Worm (Caenorhabditis elegans) whole organism, young adult: ENCODE measurements around the gene K10H10.6.

Experiments used
- F10E7.11 ChIP-seq: sonication (generic microtip); optimal IDR thresholded peaks from 2 replicates; lab custom pipeline; 2017; ENCODE audit warnings: mild to moderate bottlenecking, missing genetic modification characterization, moderate library complexity, missing compliant biosample characterization
- T07F8.4 ChIP-seq: sonication (generic microtip); optimal IDR thresholded peaks from 2 replicates; lab custom pipeline; 2016; ENCODE audit warnings: mild to moderate bottlenecking, missing genetic modification characterization, moderate library complexity, missing compliant biosample characterization
- aptf-3 ChIP-seq: fragments of 200-800 bp; sonication (Bioruptor generic); IDR thresholded peaks from 2 replicates; pipeline ENCODE4 v1.3.6; 2022; ENCODE audit warnings: missing genetic modification characterization, missing compliant biosample characterization
- athp-1 ChIP-seq: sonication (generic microtip); optimal IDR thresholded peaks from 2 replicates; lab custom pipeline; 2017; ENCODE audit warnings: mild to moderate bottlenecking, missing genetic modification characterization, missing compliant biosample characterization
- attf-5 ChIP-seq: fragments of 200-800 bp; sonication (Bioruptor generic); optimal IDR thresholded peaks from 2 replicates; lab custom pipeline; 2018; ENCODE audit warnings: mild to moderate bottlenecking, missing genetic modification characterization, missing compliant biosample characterization
- bed-1 ChIP-seq: fragments of 200-800 bp; sonication (Bioruptor generic); IDR thresholded peaks from 2 replicates; pipeline ENCODE4 v1.3.6; 2022; ENCODE audit warnings: missing genetic modification reagents, missing genetic modification characterization, missing compliant biosample characterization
- ccch-3 ChIP-seq: fragments of 200-800 bp; sonication (Bioruptor generic); optimal IDR thresholded peaks from 2 replicates; lab custom pipeline; 2018; ENCODE audit warnings: mild to moderate bottlenecking, missing genetic modification characterization, missing compliant biosample characterization
- chd-7 ChIP-seq: sonication (generic microtip); optimal IDR thresholded peaks from 2 replicates; lab custom pipeline; 2016; ENCODE audit warnings: mild to moderate bottlenecking, missing genetic modification characterization, moderate library complexity, missing compliant biosample characterization
- die-1 ChIP-seq: sonication (generic microtip); optimal IDR thresholded peaks from 2 replicates; lab custom pipeline; 2016; ENCODE audit warnings: missing genotype, mild to moderate bottlenecking, missing genetic modification characterization, missing compliant biosample characterization
- hmg-1.2 ChIP-seq: fragments of 200-800 bp; sonication (Bioruptor generic); IDR thresholded peaks from 2 replicates; pipeline ENCODE4 v1.3.6; 2022; ENCODE audit warnings: missing genetic modification reagents, missing genetic modification characterization, missing compliant biosample characterization
- let-607 ChIP-seq, 2 experiments: fragments of 200-800 bp in 1 of 2; sonication (Bioruptor generic) in 1 of 2; sonication (generic microtip) in 1 of 2; optimal IDR thresholded peaks; 2 replicates each; lab custom pipeline; 2016 to 2018; ENCODE audit warnings: mild to moderate bottlenecking in 2 of 2, missing compliant biosample characterization in 2 of 2, missing genetic modification characterization in 2 of 2, moderate library complexity in 2 of 2, missing genotype in 1 of 2
- madf-8 ChIP-seq: fragments of 200-800 bp; sonication (Bioruptor generic); conservative IDR thresholded peaks from 2 replicates; pipeline ENCODE4 v1.3.6; 2022; ENCODE audit warnings: missing genetic modification reagents, missing genetic modification characterization, missing compliant biosample characterization
- mel-28 ChIP-seq: sonication (generic microtip); optimal IDR thresholded peaks from 2 replicates; lab custom pipeline; 2016; ENCODE audit warnings: borderline replicate concordance, mild to moderate bottlenecking, missing genetic modification characterization, missing compliant biosample characterization
- nhr-179 ChIP-seq: sonication (generic microtip); optimal IDR thresholded peaks from 2 replicates; lab custom pipeline; 2016; ENCODE audit warnings: mild to moderate bottlenecking, missing genetic modification characterization, missing compliant biosample characterization
- tbx-9 ChIP-seq: sonication (generic microtip); optimal IDR thresholded peaks from 2 replicates; lab custom pipeline; 2016; ENCODE audit warnings: borderline replicate concordance, missing genetic modification characterization, inconsistent platforms, missing compliant biosample characterization
- ztf-18 ChIP-seq: sonication (generic microtip); optimal IDR thresholded peaks from 2 replicates; lab custom pipeline; 2016; ENCODE audit warnings: missing genotype, mild to moderate bottlenecking, missing genetic modification characterization, missing compliant biosample characterization
- ztf-22 ChIP-seq: fragments of 200-800 bp; sonication (Bioruptor generic); optimal IDR thresholded peaks from 2 replicates; lab custom pipeline; 2018; ENCODE audit warnings: mild to moderate bottlenecking, missing genetic modification characterization, moderate library complexity, missing compliant biosample characterization
- ztf-28 ChIP-seq: fragments of 200-800 bp; sonication (Bioruptor generic); IDR thresholded peaks from 2 replicates; pipeline ENCODE4 v1.3.6; 2022; ENCODE audit warnings: missing genetic modification reagents, missing genetic modification characterization, missing compliant biosample characterization

Gene K10H10.6

ce11 chrII:14550613-14551012, 47.5 kb downstream of the K10H10.6 start, which contains the start of gene nlp-41:
Gene nlp-41 (plus strand): TSS chrII:14550913.
- TF ChIP-seq T07F8.4, result no peak
- TF ChIP-seq madf-8, result no peak
- no peak for TF ChIP-seq attf-5 (GFP tag; lab: Kevin White, UChicago)
- no peak for TF ChIP-seq chd-7 (tag; lab: Kevin White, UChicago)
- no peak for TF ChIP-seq tbx-9 (tag; lab: Kevin White, UChicago)
- TF ChIP-seq bed-1 (GFP tag; lab: Robert Waterston, UW), result no peak
- TF ChIP-seq let-607 (tag; optimal IDR thresholded peaks at IDR 0.05; lab: Kevin White, UChicago), result no peak
- TF ChIP-seq ztf-22 (GFP tag; lab: Kevin White, UChicago), result no peak
- TF ChIP-seq ztf-28 (GFP tag; lab: Robert Waterston, UW), result no peak
- no peak for TF ChIP-seq athp-1 (tag; lab: Kevin White, UChicago)
- TF ChIP-seq ztf-18 (tag; lab: Kevin White, UChicago), result no peak
- TF ChIP-seq nhr-179, result no peak
- no peak for TF ChIP-seq F10E7.11 (tag; lab: Kevin White, UChicago)
- no peak for TF ChIP-seq hmg-1.2 (GFP tag; lab: Robert Waterston, UW)
- TF ChIP-seq ccch-3 (GFP tag; lab: Kevin White, UChicago), result no peak
- no peak for TF ChIP-seq aptf-3
- no peak for TF ChIP-seq mel-28 (tag; lab: Kevin White, UChicago)
- TF ChIP-seq die-1 (tag; lab: Kevin White, UChicago), result no peak
